Fruit fly (Drosophila melanogaster) whole organism, embryonic: ENCODE measurements around the gene Rsph1.
A peak's percentile ranks its signal among the peaks of the same experiment; 100 is the strongest.

Experiments
- Asciz ChIP-seq: fragments of 200-800 bp; sonication (Bioruptor generic); optimal IDR thresholded peaks from 2 replicates; lab custom pipeline; 2017; ENCODE audit warnings: missing biosample characterization, mild to moderate bottlenecking, missing genetic modification characterization, missing genetic modification reagents
- Atf-2 ChIP-seq: fragments of 200-800 bp; sonication (Bioruptor generic); optimal IDR thresholded peaks from 2 replicates; lab custom pipeline; 2016; ENCODE audit warnings: missing biosample characterization, missing genetic modification characterization
- Blimp-1 ChIP-seq: fragments of 200-800 bp; sonication (Bioruptor generic); optimal IDR thresholded peaks from 3 replicates; lab custom pipeline; 2018; ENCODE audit warnings: missing biosample characterization, missing genetic modification characterization, mild to moderate bottlenecking, moderate library complexity, missing genetic modification reagents
- CG11696 ChIP-seq: fragments of 200-800 bp; sonication (Bioruptor generic); IDR thresholded peaks from 2 replicates; pipeline ENCODE4 v1.3.6; 2022; ENCODE audit warnings: missing biosample characterization, missing genetic modification characterization
- CG12071 ChIP-seq: fragments of 200-800 bp; sonication (Bioruptor generic); optimal IDR thresholded peaks from 3 replicates; lab custom pipeline; 2018; ENCODE audit warnings: missing biosample characterization, mild to moderate bottlenecking, missing genetic modification characterization
- CG1233 ChIP-seq: fragments of 200-800 bp; sonication (Bioruptor generic); optimal IDR thresholded peaks from 4 replicates; lab custom pipeline; 2018; ENCODE audit warnings: missing biosample characterization, mild to moderate bottlenecking, missing genetic modification characterization
- CG15514 ChIP-seq: fragments of 200-800 bp; sonication (Bioruptor generic); optimal IDR thresholded peaks from 3 replicates; lab custom pipeline; 2017; ENCODE audit warnings: missing biosample characterization, missing genetic modification characterization, mild to moderate bottlenecking, moderate library complexity, missing genetic modification reagents
- CG1602 ChIP-seq: fragments of 200-800 bp; sonication (Bioruptor generic); optimal IDR thresholded peaks from 3 replicates; lab custom pipeline; 2016; ENCODE audit warnings: missing biosample characterization, missing genetic modification characterization
- CG16779 ChIP-seq: fragments of 200-800 bp; sonication (Bioruptor generic); IDR thresholded peaks from 2 replicates; pipeline ENCODE4 v1.3.6; 2022; ENCODE audit warnings: missing biosample characterization, missing genetic modification characterization
- CG16813 ChIP-seq: fragments of 200-800 bp; sonication (Bioruptor generic); IDR thresholded peaks from 3 replicates; pipeline ENCODE4 v1.3.6; 2022; ENCODE audit warnings: missing biosample characterization, missing genetic modification characterization; ENCODE audit not compliant: partially characterized antibody
- CG2116 ChIP-seq: fragments of 200-800 bp; sonication (Bioruptor generic); optimal IDR thresholded peaks from 3 replicates; lab custom pipeline; 2018; ENCODE audit warnings: missing biosample characterization, mild to moderate bottlenecking, missing genetic modification characterization
- CG2889 ChIP-seq: fragments of 200-800 bp; sonication (Bioruptor generic); IDR thresholded peaks from 3 replicates; pipeline ENCODE4 v1.3.6; 2022; ENCODE audit warnings: missing biosample characterization, missing genetic modification characterization
- CG32532 ChIP-seq: fragments of 200-800 bp; sonication (Bioruptor generic); IDR thresholded peaks from 2 replicates; pipeline ENCODE4 v1.3.6; 2022; ENCODE audit warnings: missing biosample characterization, missing genetic modification characterization
- CG3281 ChIP-seq: fragments of 200-800 bp; sonication (Bioruptor generic); optimal IDR thresholded peaks from 3 replicates; lab custom pipeline; 2017; ENCODE audit warnings: missing biosample characterization, mild to moderate bottlenecking, missing genetic modification characterization
- CG4328 ChIP-seq: fragments of 200-800 bp; sonication (Bioruptor generic); optimal IDR thresholded peaks from 3 replicates; lab custom pipeline; 2017; ENCODE audit warnings: missing biosample characterization, missing genetic modification reagents, missing genetic modification characterization
- CG4404 ChIP-seq: fragments of 200-800 bp; sonication (Bioruptor generic); IDR thresholded peaks from 2 replicates; pipeline ENCODE4 v1.3.6; 2022; ENCODE audit warnings: missing biosample characterization, missing genetic modification characterization
- CG4820 ChIP-seq: fragments of 200-800 bp; sonication (Bioruptor generic); optimal IDR thresholded peaks from 3 replicates; lab custom pipeline; 2016; ENCODE audit warnings: missing biosample characterization, missing genetic modification characterization
- CG6765 ChIP-seq: fragments of 200-800 bp; sonication (Bioruptor generic); optimal IDR thresholded peaks from 3 replicates; lab custom pipeline; 2017; ENCODE audit warnings: missing biosample characterization, mild to moderate bottlenecking, missing genetic modification characterization
- CG6854 ChIP-seq: fragments of 200-800 bp; sonication (Bioruptor generic); optimal IDR thresholded peaks from 3 replicates; lab custom pipeline; 2017; ENCODE audit warnings: missing biosample characterization, mild to moderate bottlenecking, missing genetic modification characterization
- CG7786 ChIP-seq: fragments of 200-800 bp; sonication (Bioruptor generic); optimal IDR thresholded peaks from 2 replicates; lab custom pipeline; 2016; ENCODE audit warnings: missing biosample characterization, missing genetic modification characterization
- D19B ChIP-seq: fragments of 200-800 bp; sonication (Bioruptor generic); optimal IDR thresholded peaks from 2 replicates; lab custom pipeline; 2017; ENCODE audit warnings: missing biosample characterization, mild to moderate bottlenecking, missing genetic modification characterization
- Dfd ChIP-seq, 2 experiments: fragments of >200 bp; optimal IDR thresholded peaks; 2 replicates each; lab custom pipeline; 2017; ENCODE audit warnings: missing biosample characterization in 2 of 2, missing genetic modification characterization in 2 of 2
- Fer1 ChIP-seq: fragments of 200-800 bp; sonication (Bioruptor generic); optimal IDR thresholded peaks from 2 replicates; lab custom pipeline; 2017; ENCODE audit warnings: missing biosample characterization, mild to moderate bottlenecking, missing genetic modification characterization
- Fer3 ChIP-seq: fragments of 200-800 bp; sonication (Bioruptor generic); optimal IDR thresholded peaks from 2 replicates; lab custom pipeline; 2018; ENCODE audit warnings: missing biosample characterization, mild to moderate bottlenecking, missing genetic modification characterization, moderate library complexity
- GATAe ChIP-seq: fragments of 200-800 bp; sonication (Bioruptor generic); conservative IDR thresholded peaks from 2 replicates; pipeline ENCODE4 v1.3.6; 2022; ENCODE audit warnings: missing biosample characterization, missing genetic modification characterization
- HLHmδ ChIP-seq: fragments of 200-800 bp; sonication (Bioruptor generic); optimal IDR thresholded peaks from 2 replicates; lab custom pipeline; 2018; ENCODE audit warnings: missing biosample characterization, mild to moderate bottlenecking, missing genetic modification characterization, moderate library complexity
- NfI ChIP-seq: fragments of 200-800 bp; sonication (Bioruptor generic); optimal IDR thresholded peaks from 3 replicates; lab custom pipeline; 2018; ENCODE audit warnings: missing biosample characterization, mild to moderate bottlenecking, missing genetic modification characterization, moderate library complexity
- Six4 ChIP-seq: fragments of 200-800 bp; sonication (Bioruptor generic); optimal IDR thresholded peaks from 2 replicates; lab custom pipeline; 2016; ENCODE audit warnings: missing biosample characterization, missing genetic modification characterization
- Taf1 ChIP-seq: fragments of 200-800 bp; sonication (Bioruptor generic); IDR thresholded peaks from 2 replicates; pipeline ENCODE4 v1.3.6; 2022; ENCODE audit warnings: missing biosample characterization, missing genetic modification characterization
- caup ChIP-seq: fragments of 200-800 bp; sonication (Bioruptor generic); optimal IDR thresholded peaks from 3 replicates; lab custom pipeline; 2017; ENCODE audit warnings: missing biosample characterization, mild to moderate bottlenecking, missing genetic modification characterization, moderate library complexity; ENCODE audit not compliant: severe bottlenecking
- cg ChIP-seq: fragments of 200-800 bp; sonication (Bioruptor generic); optimal IDR thresholded peaks from 3 replicates; lab custom pipeline; 2019; ENCODE audit warnings: missing biosample characterization, mild to moderate bottlenecking, missing genetic modification characterization, moderate library complexity
- croc ChIP-seq: fragments of 200-800 bp; sonication (Bioruptor generic); conservative IDR thresholded peaks from 3 replicates; pipeline ENCODE4 v1.3.6; 2022; ENCODE audit warnings: missing biosample characterization, missing genetic modification characterization
- danr ChIP-seq: fragments of 200-800 bp; sonication (Bioruptor generic); IDR thresholded peaks from 2 replicates; pipeline ENCODE4 v1.3.6; 2022; ENCODE audit warnings: missing biosample characterization, missing genetic modification characterization
- dm ChIP-seq: fragments of 200-800 bp; sonication (Bioruptor generic); optimal IDR thresholded peaks from 3 replicates; lab custom pipeline; 2016; ENCODE audit warnings: missing biosample characterization, missing genetic modification characterization
- her ChIP-seq: fragments of 200-800 bp; sonication (Bioruptor generic); optimal IDR thresholded peaks from 2 replicates; lab custom pipeline; 2016; ENCODE audit warnings: missing biosample characterization, missing genetic modification characterization
- insv ChIP-seq, 2 experiments: fragments of 200-800 bp; sonication (Bioruptor generic); optimal IDR thresholded peaks; 3 replicates each; lab custom pipeline; 2016 to 2018; ENCODE audit warnings: missing biosample characterization in 2 of 2, missing genetic modification characterization in 2 of 2
- lab ChIP-seq: fragments of 200-800 bp; sonication (Bioruptor generic); optimal IDR thresholded peaks from 3 replicates; lab custom pipeline; 2017; ENCODE audit warnings: missing biosample characterization, missing genetic modification characterization, mild to moderate bottlenecking, moderate library complexity, missing genetic modification reagents
- lbe ChIP-seq: fragments of 200-800 bp; sonication (Bioruptor generic); optimal IDR thresholded peaks from 2 replicates; lab custom pipeline; 2016; ENCODE audit warnings: missing biosample characterization, mild to moderate bottlenecking, missing genetic modification characterization
- mirr ChIP-seq: fragments of 200-800 bp; sonication (Bioruptor generic); optimal IDR thresholded peaks from 3 replicates; lab custom pipeline; 2018; ENCODE audit warnings: missing biosample characterization, mild to moderate bottlenecking, missing genetic modification characterization
- nau ChIP-seq: fragments of 200-800 bp; sonication (Bioruptor generic); optimal IDR thresholded peaks from 3 replicates; lab custom pipeline; 2017; ENCODE audit warnings: missing biosample characterization, mild to moderate bottlenecking, missing genetic modification characterization, missing genetic modification reagents
- onecut ChIP-seq: fragments of 200-800 bp; sonication (Bioruptor generic); IDR thresholded peaks from 2 replicates; pipeline ENCODE4 v1.3.6; 2022; ENCODE audit warnings: missing biosample characterization, missing genetic modification characterization
- ro ChIP-seq: fragments of 200-800 bp; sonication (Bioruptor generic); IDR thresholded peaks from 2 replicates; pipeline ENCODE4 v1.3.6; 2022; ENCODE audit warnings: missing biosample characterization, missing genetic modification characterization
- sd ChIP-seq: fragments of 200-800 bp; sonication (Bioruptor generic); optimal IDR thresholded peaks from 3 replicates; lab custom pipeline; 2018; ENCODE audit warnings: missing biosample characterization, mild to moderate bottlenecking, missing genetic modification characterization, moderate library complexity
- sens ChIP-seq: fragments of 200-800 bp; sonication (Bioruptor generic); peaks from one replicate; lab custom pipeline; 2016; ENCODE audit warnings: missing biosample characterization, missing genetic modification characterization
- shn ChIP-seq: fragments of 200-800 bp; sonication (Bioruptor generic); optimal IDR thresholded peaks from 3 replicates; lab custom pipeline; 2016; ENCODE audit warnings: missing biosample characterization, missing genetic modification characterization
- sima ChIP-seq: fragments of 200-800 bp; sonication (Bioruptor generic); optimal IDR thresholded peaks from 2 replicates; lab custom pipeline; 2016; ENCODE audit warnings: missing biosample characterization, missing genetic modification characterization
- stwl ChIP-seq: fragments of 200-800 bp; sonication (Bioruptor generic); optimal IDR thresholded peaks from 3 replicates; lab custom pipeline; 2018; ENCODE audit warnings: missing biosample characterization, mild to moderate bottlenecking, missing genetic modification characterization, moderate library complexity
- wdn ChIP-seq: fragments of 200-800 bp; sonication (Bioruptor generic); IDR thresholded peaks from 2 replicates; pipeline ENCODE4 v1.3.6; 2022; ENCODE audit warnings: missing biosample characterization, missing genetic modification characterization
- zen2 ChIP-seq: fragments of 200-800 bp; sonication (Bioruptor generic); IDR thresholded peaks from 3 replicates; pipeline ENCODE4 v1.3.6; 2022; ENCODE audit warnings: missing biosample characterization, missing genetic modification characterization; ENCODE audit not compliant: partially characterized antibody

Gene Rsph1

DNA sequence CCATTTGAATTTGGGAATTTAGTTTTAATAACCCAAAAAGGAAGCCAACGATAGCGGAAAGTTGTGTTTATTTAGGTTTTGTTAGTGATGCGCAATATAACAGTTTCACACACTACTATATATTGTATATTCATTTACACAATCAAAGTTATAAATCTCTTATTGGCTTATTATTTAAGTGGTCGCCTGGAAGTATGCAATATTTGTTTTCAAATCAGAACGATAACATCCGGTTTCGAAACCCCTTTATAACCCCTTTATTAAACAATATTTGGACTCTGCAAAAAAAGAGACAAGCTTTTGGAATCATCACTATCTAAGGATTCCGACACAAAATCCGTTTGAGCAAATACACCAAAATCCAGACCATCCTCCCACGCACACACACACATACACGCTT is 25.3 kb upstream of the Rsph1 start (continued):
- TF ChIP-seq CG15514 (GFP tag; lab: Kevin White, UChicago) (peak; percentile 22), sima (GFP tag; lab: Kevin White, UChicago) (no peak), Fer3 (peak; percentile 39), ro (GFP tag; lab: Robert Waterston, UW) (no peak), Six4 (GFP tag; lab: Kevin White, UChicago) (no peak), CG6765 (peak; percentile 51), nau (GFP tag; lab: Kevin White, UChicago) (peak; percentile 34), CG6854 (peak; percentile 3), lab (GFP tag; lab: Kevin White, UChicago) (peak; percentile 60), zen2 (GFP tag; lab: Robert Waterston, UW) (no peak), onecut (0 out of 2 replicates have a peak, but pooled peaks have one; percentile 11), sens (GFP tag; lab: Kevin White, UChicago) (peak; percentile 59), CG11696 (GFP tag; lab: Robert Waterston, UW) (no peak), shn (GFP tag; lab: Kevin White, UChicago) (no peak), mirr (GFP tag; lab: Kevin White, UChicago) (peak; percentile 51), stwl (tag; lab: Kevin White, UChicago) (peak; percentile 26), wdn (no peak), CG1602 (no peak), D19B (GFP tag; lab: Kevin White, UChicago) (no peak), Taf1 (no peak), CG16779 (GFP tag; lab: Robert Waterston, UW) (0 out of 2 replicates have a peak, but pooled peaks have one; percentile 31), NfI (GFP tag; lab: Kevin White, UChicago) (peak; percentile 7), Blimp-1 (GFP tag; lab: Kevin White, UChicago) (no peak), Asciz (GFP tag; lab: Kevin White, UChicago) (peak; percentile 28), CG32532 (peak; percentile 33; the same call in 1 of the 2 replicates), insv (GFP tag; optimal IDR thresholded peaks at IDR 0.05; lab: Kevin White, UChicago) (peak in 1 of 2 experiments; percentile 89), lbe (GFP tag; lab: Kevin White, UChicago) (no peak), Atf-2 (GFP tag; lab: Kevin White, UChicago) (no peak), CG12071 (GFP tag; lab: Kevin White, UChicago) (peak; percentile 6), CG3281 (GFP tag; lab: Kevin White, UChicago) (peak; percentile 51), croc (no peak), HLHmδ (no peak), her (no peak), GATAe (no peak), CG16813 (GFP tag; lab: Robert Waterston, UW) (no peak), Dfd (GFP tag; optimal IDR thresholded peaks at IDR 0.05; lab: Kevin White, UChicago) (no peak), caup (GFP tag; lab: Kevin White, UChicago) (peak; percentile 1), Fer1 (GFP tag; lab: Kevin White, UChicago) (peak; percentile 38), cg (GFP tag; lab: Kevin White, UChicago) (peak; percentile 21), CG2116 (GFP tag; lab: Kevin White, UChicago) (peak; percentile 14)
- TF ChIP-seq, all 482 proteins: peak for 38

DNA sequence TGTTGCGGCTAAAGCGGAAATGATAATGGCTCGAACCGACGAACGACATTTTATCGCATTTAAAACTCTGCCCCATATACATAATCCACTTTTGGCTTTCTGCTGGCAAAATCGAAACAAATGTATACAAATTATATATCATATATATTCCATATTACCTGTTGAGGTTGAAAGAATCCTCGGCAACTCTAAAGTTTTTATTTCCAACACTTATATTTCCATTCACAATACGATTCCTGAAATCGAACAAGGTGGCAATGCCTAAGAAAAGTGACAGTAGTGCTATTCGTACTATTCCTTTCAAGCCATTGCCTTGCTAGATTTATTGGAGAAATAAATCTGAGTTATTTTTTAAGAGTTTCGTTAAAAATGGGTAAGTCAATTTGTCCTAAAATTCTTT is 24.7 kb upstream of the Rsph1 start, which contains the start of gene Pk34A:
Gene Pk34A (plus strand): TSS at position 301 of the 400 bp plus-strand sequence.
- no peak for TF ChIP-seq CG4328
- no peak for TF ChIP-seq danr (GFP tag; lab: Robert Waterston, UW)
- TF ChIP-seq CG4820 (GFP tag; lab: Kevin White, UChicago), result no peak
- no peak for TF ChIP-seq CG1233 (GFP tag; lab: Kevin White, UChicago)
- TF ChIP-seq sd, result no peak
- TF ChIP-seq CG4404 (GFP tag; lab: Robert Waterston, UW), result no peak
- TF ChIP-seq CG7786, result no peak
- no peak for TF ChIP-seq dm (GFP tag; lab: Kevin White, UChicago)
- no peak for TF ChIP-seq CG2889
